Fruit fly (Drosophila melanogaster) whole organism, embryonic: Measurements from ENCODE around the gene CG7565.
A peak's percentile ranks its signal among the peaks of the same experiment; 100 is the strongest.

Experiments used
- Atf3 ChIP-seq: fragments of 200-800 bp; sonication (Bioruptor generic); optimal IDR thresholded peaks from 3 replicates; lab custom pipeline; 2016; ENCODE audit warnings: missing biosample characterization, missing genetic modification characterization
- Awh ChIP-seq: fragments of 200-800 bp; sonication (Bioruptor generic); IDR thresholded peaks from 2 replicates; pipeline ENCODE4, ENCODE4 v1.3.6; 2022; ENCODE audit warnings: missing biosample characterization, missing genetic modification characterization
- CG10147 ChIP-seq: fragments of 200-800 bp; sonication (Bioruptor generic); optimal IDR thresholded peaks from 2 replicates; lab custom pipeline; 2019; ENCODE audit warnings: missing biosample characterization, mild to moderate bottlenecking, missing genetic modification characterization, moderate library complexity
- CG10321 ChIP-seq: fragments of 200-800 bp; sonication (Bioruptor generic); IDR thresholded peaks from 2 replicates; pipeline ENCODE4 v1.3.6; 2022; ENCODE audit warnings: missing biosample characterization, missing genetic modification characterization
- CG10431 ChIP-seq: fragments of 200-800 bp; sonication (Bioruptor generic); optimal IDR thresholded peaks from 3 replicates; lab custom pipeline; 2018; ENCODE audit warnings: missing biosample characterization, mild to moderate bottlenecking, missing genetic modification characterization
- CG12769 ChIP-seq: fragments of 200-800 bp; sonication (Bioruptor generic); optimal IDR thresholded peaks from 2 replicates; lab custom pipeline; 2019; ENCODE audit warnings: missing biosample characterization, mild to moderate bottlenecking, missing genetic modification characterization, moderate library complexity
- CG14441 ChIP-seq: fragments of 200-800 bp; sonication (Bioruptor generic); IDR thresholded peaks from 2 replicates; pipeline ENCODE4 v1.3.6; 2022; ENCODE audit warnings: missing biosample characterization, missing genetic modification characterization
- CG14667 ChIP-seq: fragments of 200-800 bp; sonication (Bioruptor generic); IDR thresholded peaks from 2 replicates; pipeline ENCODE4 v1.3.6; 2022; ENCODE audit warnings: missing biosample characterization, missing genetic modification characterization
- CG15514 ChIP-seq: fragments of 200-800 bp; sonication (Bioruptor generic); optimal IDR thresholded peaks from 3 replicates; lab custom pipeline; 2017; ENCODE audit warnings: missing biosample characterization, missing genetic modification characterization, mild to moderate bottlenecking, moderate library complexity, missing genetic modification reagents
- CG15601 ChIP-seq: fragments of 200-800 bp; sonication (Bioruptor generic); optimal IDR thresholded peaks from 3 replicates; lab custom pipeline; 2019; ENCODE audit warnings: missing biosample characterization, mild to moderate bottlenecking, missing genetic modification characterization, moderate library complexity
- CG16813 ChIP-seq: fragments of 200-800 bp; sonication (Bioruptor generic); IDR thresholded peaks from 3 replicates; pipeline ENCODE4 v1.3.6; 2022; ENCODE audit warnings: missing biosample characterization, missing genetic modification characterization; ENCODE audit not compliant: partially characterized antibody
- CG16815 ChIP-seq: fragments of 200-800 bp; sonication (Bioruptor generic); optimal IDR thresholded peaks from 3 replicates; lab custom pipeline; 2017; ENCODE audit warnings: missing biosample characterization, mild to moderate bottlenecking, missing genetic modification characterization
- CG18764 ChIP-seq: fragments of 200-800 bp; sonication (Bioruptor generic); optimal IDR thresholded peaks from 3 replicates; lab custom pipeline; 2016; ENCODE audit warnings: missing biosample characterization, missing genetic modification characterization
- CG31441 ChIP-seq: fragments of 200-800 bp; sonication (Bioruptor generic); IDR thresholded peaks from 2 replicates; pipeline ENCODE4 v1.3.6; 2022; ENCODE audit warnings: missing biosample characterization, missing genetic modification characterization
- CG3838 ChIP-seq: fragments of 200-800 bp; sonication (Bioruptor generic); optimal IDR thresholded peaks from 3 replicates; lab custom pipeline; 2016; ENCODE audit warnings: missing biosample characterization, missing genetic modification characterization
- CG6689 ChIP-seq: fragments of 200-800 bp; sonication (Bioruptor generic); IDR thresholded peaks from 2 replicates; pipeline ENCODE4 v1.3.6; 2022; ENCODE audit warnings: missing biosample characterization, missing genetic modification characterization
- CG7357 ChIP-seq: fragments of 200-800 bp; sonication (Bioruptor generic); IDR thresholded peaks from 3 replicates; pipeline ENCODE4 v1.3.6; 2022; ENCODE audit warnings: missing biosample characterization, missing genetic modification characterization
- CG7556 ChIP-seq: fragments of 200-800 bp; sonication (Bioruptor generic); optimal IDR thresholded peaks from 2 replicates; lab custom pipeline; 2017; ENCODE audit warnings: missing biosample characterization, mild to moderate bottlenecking, missing genetic modification characterization
- CG8281 ChIP-seq: fragments of 200-800 bp; sonication (Bioruptor generic); optimal IDR thresholded peaks from 2 replicates; lab custom pipeline; 2018; ENCODE audit warnings: missing biosample characterization, mild to moderate bottlenecking, missing genetic modification characterization, moderate library complexity
- CG8388 ChIP-seq: fragments of 200-800 bp; sonication (Bioruptor generic); optimal IDR thresholded peaks from 2 replicates; lab custom pipeline; 2019; ENCODE audit warnings: missing biosample characterization, mild to moderate bottlenecking, missing genetic modification characterization, moderate library complexity
- CG8478 ChIP-seq: fragments of >200 bp; optimal IDR thresholded peaks from 2 replicates; lab custom pipeline; 2018
- CHES-1-like ChIP-seq: fragments of 200-800 bp; sonication (Bioruptor generic); optimal IDR thresholded peaks from 2 replicates; lab custom pipeline; 2016; ENCODE audit warnings: missing biosample characterization, missing genetic modification characterization
- D19B ChIP-seq: fragments of 200-800 bp; sonication (Bioruptor generic); optimal IDR thresholded peaks from 2 replicates; lab custom pipeline; 2017; ENCODE audit warnings: missing biosample characterization, mild to moderate bottlenecking, missing genetic modification characterization
- Fer3 ChIP-seq: fragments of 200-800 bp; sonication (Bioruptor generic); optimal IDR thresholded peaks from 2 replicates; lab custom pipeline; 2018; ENCODE audit warnings: missing biosample characterization, mild to moderate bottlenecking, missing genetic modification characterization, moderate library complexity
- HHEX ChIP-seq: fragments of 200-800 bp; sonication (Bioruptor generic); optimal IDR thresholded peaks from 3 replicates; lab custom pipeline; 2017; ENCODE audit warnings: missing biosample characterization, mild to moderate bottlenecking, missing genetic modification characterization, missing genetic modification reagents
- Kr ChIP-seq: fragments of 200-800 bp; sonication (Bioruptor generic); optimal IDR thresholded peaks from 2 replicates; lab custom pipeline; 2017; ENCODE audit warnings: missing biosample characterization, mild to moderate bottlenecking, missing genetic modification characterization
- Nf-YC ChIP-seq: fragments of 200-800 bp; optimal IDR thresholded peaks from 3 replicates; lab custom pipeline; 2019; ENCODE audit warnings: missing biosample characterization, mild to moderate bottlenecking, missing genetic modification characterization, moderate library complexity
- NfI ChIP-seq: fragments of 200-800 bp; sonication (Bioruptor generic); optimal IDR thresholded peaks from 3 replicates; lab custom pipeline; 2018; ENCODE audit warnings: missing biosample characterization, mild to moderate bottlenecking, missing genetic modification characterization, moderate library complexity
- Pdp1 ChIP-seq, 2 experiments: fragments of 200-800 bp; sonication (Bioruptor generic); optimal IDR thresholded peaks; 3 replicates each; lab custom pipeline; 2016; ENCODE audit warnings: missing biosample characterization in 2 of 2, missing genetic modification characterization in 2 of 2, mild to moderate bottlenecking in 1 of 2, moderate library complexity in 1 of 2
- Poxn ChIP-seq: fragments of 200-800 bp; sonication (Bioruptor generic); IDR thresholded peaks from 2 replicates; pipeline ENCODE4 v1.3.6; 2022; ENCODE audit warnings: missing biosample characterization, missing genetic modification characterization
- Ptx1 ChIP-seq: fragments of 200-800 bp; sonication (Bioruptor generic); IDR thresholded peaks from 2 replicates; pipeline ENCODE4 v1.3.6; 2022; ENCODE audit warnings: missing biosample characterization, missing genetic modification characterization
- Six4 ChIP-seq: fragments of 200-800 bp; sonication (Bioruptor generic); optimal IDR thresholded peaks from 2 replicates; lab custom pipeline; 2016; ENCODE audit warnings: missing biosample characterization, missing genetic modification characterization
- Stat92E ChIP-seq, 3 experiments: fragments of >200 bp in 2 of 3; fragments of 200-800 bp in 1 of 3; sonication (Bioruptor generic) in 1 of 3; optimal IDR thresholded peaks; 2 replicates each; lab custom pipeline; 2017 to 2019; ENCODE audit warnings: missing biosample characterization in 3 of 3, missing genetic modification characterization in 3 of 3, mild to moderate bottlenecking in 1 of 3, moderate library complexity in 1 of 3
- aop ChIP-seq: fragments of 200-800 bp; sonication (Bioruptor generic); IDR thresholded peaks from 2 replicates; pipeline ENCODE4 v1.3.6; 2022; ENCODE audit warnings: missing biosample characterization, missing genetic modification characterization
- cato ChIP-seq: fragments of 200-800 bp; sonication (Bioruptor generic); optimal IDR thresholded peaks from 2 replicates; lab custom pipeline; 2016; ENCODE audit warnings: missing biosample characterization, missing genetic modification characterization, borderline replicate concordance
- dimm ChIP-seq: fragments of 200-800 bp; sonication (Bioruptor generic); IDR thresholded peaks from 2 replicates; pipeline ENCODE4 v1.3.6; 2022; ENCODE audit warnings: missing biosample characterization, missing genetic modification characterization
- eyg ChIP-seq: fragments of 200-800 bp; sonication (Bioruptor generic); optimal IDR thresholded peaks from 3 replicates; lab custom pipeline; 2016; ENCODE audit warnings: missing biosample characterization, missing genetic modification characterization
- kah ChIP-seq: fragments of 200-800 bp; sonication (Bioruptor generic); optimal IDR thresholded peaks from 2 replicates; lab custom pipeline; 2018; ENCODE audit warnings: missing biosample characterization, mild to moderate bottlenecking, missing genetic modification characterization
- lmd ChIP-seq: fragments of 200-800 bp; sonication (Bioruptor generic); IDR thresholded peaks from 2 replicates; pipeline ENCODE4 v1.3.6; 2022; ENCODE audit warnings: missing biosample characterization, missing genetic modification characterization
- p53 ChIP-seq: fragments of 200-800 bp; sonication (Bioruptor generic); optimal IDR thresholded peaks from 2 replicates; lab custom pipeline; 2016; ENCODE audit warnings: missing biosample characterization, missing genetic modification characterization
- peb ChIP-seq: fragments of 200-800 bp; sonication (Bioruptor generic); IDR thresholded peaks from 2 replicates; pipeline ENCODE4 v1.3.6; 2022; ENCODE audit warnings: missing biosample characterization, missing genetic modification characterization
- prd ChIP-seq, 3 experiments: fragments of >200 bp in 2 of 3; fragments of 200-800 bp in 1 of 3; sonication (Bioruptor generic) in 1 of 3; optimal IDR thresholded peaks in 2 of 3; IDR thresholded peaks in 1 of 3; 2 replicates in 2 of 3; 3 replicates in 1 of 3; pipeline versions ENCODE4 v1.3.6 to Lab custom; 2017 to 2022; ENCODE audit warnings: missing biosample characterization in 1 of 3, missing genetic modification characterization in 1 of 3
- run ChIP-seq: fragments of 200-800 bp; sonication (Bioruptor generic); optimal IDR thresholded peaks from 3 replicates; lab custom pipeline; 2018; ENCODE audit warnings: missing biosample characterization, mild to moderate bottlenecking, missing genetic modification characterization
- slp2 ChIP-seq: fragments of 200-800 bp; sonication (Bioruptor generic); optimal IDR thresholded peaks from 2 replicates; lab custom pipeline; 2016; ENCODE audit warnings: missing biosample characterization, missing genetic modification characterization
- trem ChIP-seq: fragments of 200-800 bp; optimal IDR thresholded peaks from 3 replicates; lab custom pipeline; 2019; ENCODE audit warnings: missing biosample characterization, mild to moderate bottlenecking, missing genetic modification characterization, moderate library complexity
- trh ChIP-seq: fragments of 200-800 bp; sonication (Bioruptor generic); optimal IDR thresholded peaks from 2 replicates; lab custom pipeline; 2016; ENCODE audit warnings: missing biosample characterization, missing genetic modification characterization
- ttk ChIP-seq: fragments of 200-800 bp; sonication (Bioruptor generic); IDR thresholded peaks from 2 replicates; pipeline ENCODE4 v2.1.2; 2022; ENCODE audit warnings: missing biosample characterization, missing genetic modification characterization
- wek ChIP-seq: fragments of 200-800 bp; sonication (Bioruptor generic); optimal IDR thresholded peaks from 3 replicates; lab custom pipeline; 2018; ENCODE audit warnings: missing biosample characterization, mild to moderate bottlenecking, missing genetic modification characterization, moderate library complexity
- zfh1 ChIP-seq: fragments of 200-800 bp; sonication (Bioruptor generic); IDR thresholded peaks from 3 replicates; pipeline ENCODE4 v1.3.6; 2022; ENCODE audit warnings: missing biosample characterization, missing genetic modification characterization

The CG7565 gene

dm6 chr3L:8058190-8058997 is 33.2 kb downstream of the CG7565 start, which contains the start of gene bip1 (continued):
- TF ChIP-seq CG14667 (GFP tag; lab: Robert Waterston, UW) (no peak), Poxn (GFP tag; lab: Robert Waterston, UW) (no peak), CG3838 (GFP tag; lab: Kevin White, UChicago) (no peak), Ptx1 (GFP tag; lab: Robert Waterston, UW) (no peak), Stat92E (GFP tag; optimal IDR thresholded peaks at IDR 0.05; lab: Kevin White, UChicago) (peak in 1 of 3 experiments; percentile 12), cato (GFP tag; lab: Kevin White, UChicago) (no peak), CG7357 (GFP tag; lab: Robert Waterston, UW) (no peak), CG12769 (tag; lab: Kevin White, UChicago) (no peak), Kr (GFP tag; lab: Kevin White, UChicago) (no peak), CG15514 (no peak), Atf3 (GFP tag; lab: Kevin White, UChicago) (no peak), D19B (GFP tag; lab: Kevin White, UChicago) (no peak), HHEX (GFP tag; lab: Kevin White, UChicago) (peak; percentile 32), aop (GFP tag; lab: Robert Waterston, UW) (no peak), CG6689 (GFP tag; lab: Robert Waterston, UW) (no peak), dimm (no peak), CG31441 (GFP tag; lab: Robert Waterston, UW) (no peak; the same call in 1 of the 2 replicates), p53 (GFP tag; lab: Kevin White, UChicago) (no peak), CG15601 (peak; percentile 83), Fer3 (peak; percentile 19), zfh1 (GFP tag; lab: Robert Waterston, UW) (0 out of 3 replicates have a peak, but pooled peaks have one; percentile 20), kah (no peak), Six4 (GFP tag; lab: Kevin White, UChicago) (no peak), eyg (GFP tag; lab: Kevin White, UChicago) (no peak), CG10147 (no peak), NfI (GFP tag; lab: Kevin White, UChicago) (no peak), slp2 (GFP tag; lab: Kevin White, UChicago) (no peak), ttk (GFP tag; lab: Robert Waterston, UW) (no peak), CG10321 (GFP tag; lab: Robert Waterston, UW) (no peak), Pdp1 (GFP tag; optimal IDR thresholded peaks at IDR 0.05; lab: Kevin White, UChicago) (peak in 1 of 2 experiments; percentile 57), CG10431 (GFP tag; lab: Kevin White, UChicago) (peak; percentile 72), prd (optimal IDR thresholded peaks at IDR 0.05; lab: Kevin White, UChicago) (no peak), prd (GFP tag; IDR thresholded peaks at IDR 0.05; lab: Robert Waterston, UW) (no peak), CG16813 (GFP tag; lab: Robert Waterston, UW) (no peak), CHES-1-like (GFP tag; lab: Kevin White, UChicago) (no peak), lmd (GFP tag; lab: Robert Waterston, UW) (no peak), trem (tag; lab: Kevin White, UChicago) (no peak), CG14441 (GFP tag; lab: Robert Waterston, UW) (no peak), peb (no peak), CG8281 (tag; lab: Kevin White, UChicago) (no peak), run (tag; lab: Kevin White, UChicago) (no peak), Nf-YC (tag; lab: Kevin White, UChicago) (no peak), trh (GFP tag; lab: Kevin White, UChicago) (no peak), CG18764 (GFP tag; lab: Kevin White, UChicago) (no peak), CG16815 (no peak), CG8478 (lab: Kevin White, UChicago) (no peak), wek (GFP tag; lab: Kevin White, UChicago) (peak; percentile 56), CG7556 (GFP tag; lab: Kevin White, UChicago) (no peak), Awh (GFP tag; lab: Robert Waterston, UW) (no peak), CG8388 (GFP tag; lab: Kevin White, UChicago) (no peak)
